Worm (Caenorhabditis elegans) whole organism, mixed stage, embryonic: ENCODE data around the gene B0491.6.

Source experiments
- M03D4.4 ChIP-seq: sonication (generic microtip); optimal IDR thresholded peaks from 2 replicates; lab custom pipeline; 2017; ENCODE audit warnings: mild to moderate bottlenecking, missing genetic modification characterization, missing compliant biosample characterization
- bed-3 ChIP-seq: fragments of 200-800 bp; sonication (Bioruptor generic); optimal IDR thresholded peaks from 3 replicates; lab custom pipeline; 2018; ENCODE audit warnings: mild to moderate bottlenecking, missing genetic modification characterization, moderate library complexity, missing compliant biosample characterization
- blmp-1 ChIP-seq: fragments of 150-350 bp; optimal IDR thresholded peaks from 2 replicates; lab custom pipeline; 2014; ENCODE audit warnings: missing biosample characterization, missing genetic modification characterization
- ceh-39 ChIP-seq: fragments of 150-350 bp; optimal IDR thresholded peaks from 2 replicates; lab custom pipeline; 2014; ENCODE audit warnings: missing biosample characterization, missing genetic modification characterization
- ceh-43 ChIP-seq: fragments of 200-800 bp; sonication (Bioruptor generic); optimal IDR thresholded peaks from 2 replicates; lab custom pipeline; 2018; ENCODE audit warnings: mild to moderate bottlenecking, missing genetic modification characterization, moderate library complexity, missing compliant biosample characterization
- ceh-83 ChIP-seq: fragments of 200-800 bp; sonication (Bioruptor generic); optimal IDR thresholded peaks from 2 replicates; lab custom pipeline; 2018; ENCODE audit warnings: mild to moderate bottlenecking, missing genetic modification characterization, missing compliant biosample characterization
- ces-1 ChIP-seq: fragments of 150-350 bp; optimal IDR thresholded peaks from 2 replicates; lab custom pipeline; 2014; ENCODE audit warnings: missing biosample characterization, missing genetic modification reagents, missing genetic modification characterization
- cnd-1 ChIP-seq: fragments of 200-800 bp; sonication (Bioruptor generic); optimal IDR thresholded peaks from 2 replicates; lab custom pipeline; 2018; ENCODE audit warnings: mild to moderate bottlenecking, missing genetic modification characterization, missing compliant biosample characterization
- drap-1 ChIP-seq: fragments of 200-800 bp; sonication (Bioruptor generic); optimal IDR thresholded peaks from 3 replicates; lab custom pipeline; 2018; ENCODE audit warnings: mild to moderate bottlenecking, missing genetic modification characterization, missing compliant biosample characterization
- elt-1 ChIP-seq: sonication (generic microtip); optimal IDR thresholded peaks from 2 replicates; lab custom pipeline; 2017; ENCODE audit warnings: missing genetic modification characterization, mild to moderate bottlenecking, missing compliant biosample characterization, antibody characterized with exemption, moderate library complexity, borderline replicate concordance; ENCODE audit not compliant: insufficient read depth
- elt-3 ChIP-seq: fragments of 150-350 bp; optimal IDR thresholded peaks from 2 replicates; lab custom pipeline; 2014; ENCODE audit warnings: missing biosample characterization, missing genetic modification characterization
- flh-1 ChIP-seq: fragments of 200-800 bp; sonication (Bioruptor generic); optimal IDR thresholded peaks from 2 replicates; lab custom pipeline; 2018; ENCODE audit warnings: mild to moderate bottlenecking, missing genetic modification characterization, moderate library complexity, missing compliant biosample characterization
- ham-2 ChIP-seq: fragments of 200-800 bp; sonication (Bioruptor generic); optimal IDR thresholded peaks from 2 replicates; lab custom pipeline; 2018; ENCODE audit warnings: mild to moderate bottlenecking, missing genetic modification characterization, missing compliant biosample characterization
- lin-13 ChIP-seq: fragments of 150-350 bp; optimal IDR thresholded peaks from 2 replicates; lab custom pipeline; 2014; ENCODE audit warnings: missing biosample characterization, missing genetic modification characterization
- lin-32 ChIP-seq: fragments of 200-800 bp; sonication (Bioruptor generic); optimal IDR thresholded peaks from 2 replicates; lab custom pipeline; 2018; ENCODE audit warnings: mild to moderate bottlenecking, missing genetic modification characterization, missing compliant biosample characterization
- lsy-2 ChIP-seq: fragments of 150-350 bp; optimal IDR thresholded peaks from 2 replicates; lab custom pipeline; 2014; ENCODE audit warnings: missing biosample characterization, missing genetic modification characterization
- mab-5 ChIP-seq: fragments of 150-350 bp; optimal IDR thresholded peaks from 2 replicates; lab custom pipeline; 2014; ENCODE audit warnings: missing biosample characterization, missing genetic modification characterization
- mep-1 ChIP-seq: fragments of 150-350 bp; optimal IDR thresholded peaks from 2 replicates; lab custom pipeline; 2017; ENCODE audit warnings: missing biosample characterization, missing genetic modification reagents, missing genetic modification characterization, inconsistent platforms
- mls-2 ChIP-seq: sonication (generic microtip); optimal IDR thresholded peaks from 2 replicates; lab custom pipeline; 2016; ENCODE audit warnings: mild to moderate bottlenecking, missing genetic modification characterization, moderate library complexity, missing compliant biosample characterization
- nhr-12 ChIP-seq: fragments of 150-350 bp; optimal IDR thresholded peaks from 2 replicates; lab custom pipeline; 2014; ENCODE audit warnings: missing biosample characterization, missing genetic modification characterization
- nhr-2 ChIP-seq: fragments of 150-350 bp; optimal IDR thresholded peaks from 2 replicates; lab custom pipeline; 2014; ENCODE audit warnings: missing biosample characterization, missing genetic modification characterization
- nhr-237 ChIP-seq: fragments of 150-350 bp; optimal IDR thresholded peaks from 2 replicates; lab custom pipeline; 2014; ENCODE audit warnings: missing biosample characterization, missing genetic modification characterization
- nhr-28 ChIP-seq: fragments of 150-350 bp; optimal IDR thresholded peaks from 2 replicates; lab custom pipeline; 2014; ENCODE audit warnings: missing biosample characterization, missing genetic modification characterization
- nhr-76 ChIP-seq: sonication (generic microtip); optimal IDR thresholded peaks from 2 replicates; lab custom pipeline; 2017; ENCODE audit warnings: missing biosample characterization, missing genetic modification characterization
- pha-4 ChIP-seq: fragments of 150-350 bp; optimal IDR thresholded peaks from 2 replicates; lab custom pipeline; 2018; ENCODE audit warnings: missing biosample characterization, missing genetic modification reagents, missing genetic modification characterization
- sem-2 ChIP-seq: fragments of 200-800 bp; sonication (Bioruptor generic); optimal IDR thresholded peaks from 2 replicates; lab custom pipeline; 2018; ENCODE audit warnings: mild to moderate bottlenecking, missing genetic modification characterization, missing compliant biosample characterization
- snpc-4 ChIP-seq: fragments of 150-350 bp; optimal IDR thresholded peaks from 2 replicates; lab custom pipeline; 2014; ENCODE audit warnings: missing biosample characterization, missing genetic modification characterization
- sptf-1 ChIP-seq: sonication (generic microtip); optimal IDR thresholded peaks from 2 replicates; lab custom pipeline; 2017; ENCODE audit warnings: mild to moderate bottlenecking, missing genetic modification characterization, moderate library complexity, missing compliant biosample characterization
- tbx-8 ChIP-seq: fragments of 200-800 bp; sonication (Bioruptor generic); optimal IDR thresholded peaks from 2 replicates; lab custom pipeline; 2018; ENCODE audit warnings: mild to moderate bottlenecking, missing genetic modification characterization, moderate library complexity, missing compliant biosample characterization
- unc-120 ChIP-seq: sonication (generic microtip); optimal IDR thresholded peaks from 2 replicates; lab custom pipeline; 2017; ENCODE audit warnings: missing genetic modification characterization, missing compliant biosample characterization; ENCODE audit not compliant: poor library complexity, severe bottlenecking
- unc-39 ChIP-seq: fragments of 150-350 bp; optimal IDR thresholded peaks from 2 replicates; lab custom pipeline; 2014; ENCODE audit warnings: missing biosample characterization, missing genetic modification characterization
- unc-62 ChIP-seq: fragments of 150-350 bp; optimal IDR thresholded peaks from 2 replicates; lab custom pipeline; 2014; ENCODE audit warnings: missing biosample characterization, missing genetic modification reagents, missing genetic modification characterization
- zip-8 ChIP-seq: fragments of 150-350 bp; optimal IDR thresholded peaks from 2 replicates; lab custom pipeline; 2014; ENCODE audit warnings: missing biosample characterization, missing genetic modification characterization
- ztf-11 ChIP-seq: fragments of 150-350 bp; optimal IDR thresholded peaks from 2 replicates; lab custom pipeline; 2014; ENCODE audit warnings: missing biosample characterization, missing genetic modification characterization

Gene B0491.6

ce11 chrII:11371981-11372380 lies 23.8 kb upstream of the B0491.6 start, which contains the start of gene C33B4.2:
Gene C33B4.2, minus strand, starts transcription at chrII:11372145.
- TF ChIP-seq elt-1 (tag; lab: Kevin White, UChicago) (peak; percentile 70), ceh-83 (no peak), ham-2 (peak; percentile 4)

ce11 chrII:11361751-11362150 lies 13.6 kb upstream of the B0491.6 start:
- TF ChIP-seq ces-1 (GFP tag; lab: Kevin White, UChicago) (peak; percentile 5), blmp-1 (no peak), lin-32 (GFP tag; lab: Kevin White, UChicago) (no peak)

ce11 chrII:11353471-11353870 lies 5.3 kb upstream of the B0491.6 start:
- TF ChIP-seq elt-3 (tag; lab: Kevin White, UChicago) = no peak
- TF ChIP-seq M03D4.4 (tag; lab: Kevin White, UChicago) = no peak
- no peak for TF ChIP-seq drap-1 (GFP tag; lab: Kevin White, UChicago)
- TF ChIP-seq ceh-43 = no peak
- no peak for TF ChIP-seq unc-39 (tag; lab: Kevin White, UChicago)
- no peak for TF ChIP-seq sem-2 (GFP tag; lab: Kevin White, UChicago)
- no peak for TF ChIP-seq cnd-1 (tag; lab: Kevin White, UChicago)

ce11 chrII:11351599-11351998 lies 3.5 kb upstream of the B0491.6 start, which contains the start of gene clh-2:
Gene clh-2, plus strand, starts transcription at chrII:11351899.
- TF ChIP-seq elt-3 (tag; lab: Kevin White, UChicago) (no peak), cnd-1 (tag; lab: Kevin White, UChicago) (no peak), sem-2 (GFP tag; lab: Kevin White, UChicago) (no peak), bed-3 (GFP tag; lab: Kevin White, UChicago) (no peak), nhr-28 (no peak), nhr-76 (tag; lab: Kevin White, UChicago) (no peak), lsy-2 (tag; lab: Kevin White, UChicago) (no peak)

ce11 chrII:11349892-11350291 lies 1.7 kb upstream of the B0491.6 start, which contains the start of gene dph-5:
Gene dph-5, plus strand, starts transcription at chrII:11350192.
- TF ChIP-seq snpc-4 (tag; lab: Kevin White, UChicago) (no peak), cnd-1 (tag; lab: Kevin White, UChicago) (no peak), flh-1 (no peak), nhr-28 (no peak), elt-3 (tag; lab: Kevin White, UChicago) (no peak), unc-39 (tag; lab: Kevin White, UChicago) (no peak), sem-2 (GFP tag; lab: Kevin White, UChicago) (no peak), nhr-12 (no peak), blmp-1 (no peak), lin-32 (GFP tag; lab: Kevin White, UChicago) (no peak), lsy-2 (tag; lab: Kevin White, UChicago) (no peak), lin-13 (tag; lab: Kevin White, UChicago) (no peak), ceh-43 (no peak), M03D4.4 (tag; lab: Kevin White, UChicago) (no peak), nhr-76 (tag; lab: Kevin White, UChicago) (no peak), zip-8 (tag; lab: Kevin White, UChicago) (no peak), sptf-1 (no peak), bed-3 (GFP tag; lab: Kevin White, UChicago) (no peak)
- TF ChIP-seq, all 35 proteins: peak for 0

ce11 chrII:11345570-11346029 lies 2.5 kb downstream of the B0491.6 start, which contains the start of gene nduf-11:
Gene nduf-11, minus strand, starts transcription at chrII:11345620.
- no peak for TF ChIP-seq ztf-11 (tag; lab: Kevin White, UChicago)
- TF ChIP-seq pha-4 (tag; lab: Kevin White, UChicago) = peak; percentile 64
- no peak for TF ChIP-seq ham-2
- peak; percentile 3 for TF ChIP-seq unc-62 (GFP tag; lab: Kevin White, UChicago)
- TF ChIP-seq lsy-2 (tag; lab: Kevin White, UChicago) = peak; percentile 86
- no peak for TF ChIP-seq mab-5
- no peak for TF ChIP-seq ceh-83
- peak; percentile 62 for TF ChIP-seq lin-13 (tag; lab: Kevin White, UChicago)
- peak; percentile 15 for TF ChIP-seq unc-120 (tag; lab: Kevin White, UChicago)
- no peak for TF ChIP-seq tbx-8 (GFP tag; lab: Kevin White, UChicago)
- no peak for TF ChIP-seq elt-3 (tag; lab: Kevin White, UChicago)
- no peak for TF ChIP-seq ceh-39 (tag; lab: Kevin White, UChicago)
- no peak for TF ChIP-seq nhr-2 (tag; lab: Kevin White, UChicago)
- peak; percentile 78 for TF ChIP-seq sptf-1
- TF ChIP-seq drap-1 (GFP tag; lab: Kevin White, UChicago) = no peak
- TF ChIP-seq mls-2 (tag; lab: Kevin White, UChicago) = peak; percentile 36
- TF ChIP-seq ces-1 (GFP tag; lab: Kevin White, UChicago) = peak; percentile 63
- TF ChIP-seq nhr-237 = peak; percentile 78
- no peak for TF ChIP-seq cnd-1 (tag; lab: Kevin White, UChicago)
- TF ChIP-seq unc-39 (tag; lab: Kevin White, UChicago) = no peak
- TF ChIP-seq elt-1 (tag; lab: Kevin White, UChicago) = no peak
- TF ChIP-seq nhr-12 = no peak
- peak; percentile 10 for TF ChIP-seq bed-3 (GFP tag; lab: Kevin White, UChicago)
- no peak for TF ChIP-seq flh-1
- TF ChIP-seq M03D4.4 (tag; lab: Kevin White, UChicago) = peak; percentile 77
- no peak for TF ChIP-seq snpc-4 (tag; lab: Kevin White, UChicago)
- TF ChIP-seq nhr-76 (tag; lab: Kevin White, UChicago) = no peak
- peak; percentile 70 for TF ChIP-seq ceh-43
- TF ChIP-seq nhr-28 = no peak
- TF ChIP-seq lin-32 (GFP tag; lab: Kevin White, UChicago) = no peak
- peak; percentile 86 for TF ChIP-seq mep-1 (tag; lab: Kevin White, UChicago)
- TF ChIP-seq zip-8 (tag; lab: Kevin White, UChicago) = no peak
- no peak for TF ChIP-seq blmp-1
